Worm (Caenorhabditis elegans) whole organism, L1 larva: ENCODE results near the gene gldi-11.
A peak's percentile ranks its signal among the peaks of the same experiment; 100 is the strongest.
"Not testable (repeated sequence)": the region's sequence is repeated elsewhere in the genome, so short reads cannot be mapped to it uniquely, and the experiment has no call there.

ENCODE experiments used
- alr-1 ChIP-seq: fragments of 200-800 bp; sonication (Bioruptor generic); optimal IDR thresholded peaks from 2 replicates; lab custom pipeline; 2018; ENCODE audit warnings: borderline replicate concordance, mild to moderate bottlenecking, missing genetic modification characterization, missing compliant biosample characterization
- ama-1 ChIP-seq: fragments of 150-350 bp; optimal IDR thresholded peaks from 2 replicates; lab custom pipeline; 2014
- ceh-90 ChIP-seq: sonication (generic microtip); optimal IDR thresholded peaks from 2 replicates; lab custom pipeline; 2016; ENCODE audit warnings: missing genetic modification characterization, missing compliant biosample characterization
- efl-1 ChIP-seq, 4 experiments: fragments of 150-350 bp; optimal IDR thresholded peaks in 3 of 4; peaks in 1 of 4; 1 replicate in 1 of 4; 2 replicates in 3 of 4; lab custom pipeline; 2014; ENCODE audit warnings: missing biosample characterization in 2 of 4, missing genetic modification characterization in 2 of 4, missing genetic modification reagents in 2 of 4
- efl-3 ChIP-seq: fragments of 200-800 bp; sonication (Bioruptor generic); optimal IDR thresholded peaks from 2 replicates; lab custom pipeline; 2018; ENCODE audit warnings: mild to moderate bottlenecking, missing genetic modification characterization, missing compliant biosample characterization
- egl-27 ChIP-seq, 2 experiments: fragments of 150-350 bp in 1 of 2; sonication (generic microtip); optimal IDR thresholded peaks; 3 replicates each; lab custom pipeline; 2017 to 2018; ENCODE audit warnings: missing biosample characterization in 2 of 2, missing genetic modification characterization in 2 of 2, missing genetic modification reagents in 2 of 2
- elt-2 ChIP-seq: sonication (generic microtip); optimal IDR thresholded peaks from 2 replicates; lab custom pipeline; 2016; ENCODE audit warnings: missing genetic modification characterization, mild to moderate bottlenecking, inconsistent platforms, missing compliant biosample characterization, missing genetic modification reagents
- fkh-8 ChIP-seq: sonication (generic microtip); optimal IDR thresholded peaks from 2 replicates; lab custom pipeline; 2016; ENCODE audit warnings: mild to moderate bottlenecking, missing genetic modification characterization, missing compliant biosample characterization
- irx-1 ChIP-seq: sonication (generic microtip); optimal IDR thresholded peaks from 2 replicates; lab custom pipeline; 2016; ENCODE audit warnings: missing genetic modification characterization, missing compliant biosample characterization
- isw-1 ChIP-seq: fragments of 200-800 bp; sonication (Bioruptor generic); IDR thresholded peaks from 2 replicates; pipeline ENCODE4 v1.3.6; 2022; ENCODE audit warnings: missing genetic modification characterization, missing compliant biosample characterization
- lin-13 ChIP-seq: fragments of 150-350 bp; optimal IDR thresholded peaks from 2 replicates; lab custom pipeline; 2014; ENCODE audit warnings: missing biosample characterization, missing genetic modification reagents, missing genetic modification characterization
- lsy-2 ChIP-seq, 2 experiments: fragments of 150-350 bp; optimal IDR thresholded peaks; 2 replicates each; lab custom pipeline; 2014; ENCODE audit warnings: missing biosample characterization in 2 of 2, missing genetic modification characterization in 2 of 2
- mab-9 ChIP-seq: fragments of 200-800 bp; sonication (Bioruptor generic); IDR thresholded peaks from 2 replicates; pipeline ENCODE4 v1.3.6; 2022; ENCODE audit warnings: missing genetic modification reagents, missing genetic modification characterization, missing compliant biosample characterization
- nhr-20 ChIP-seq: sonication (generic microtip); optimal IDR thresholded peaks from 2 replicates; lab custom pipeline; 2016; ENCODE audit warnings: mild to moderate bottlenecking, missing genetic modification characterization, missing compliant biosample characterization
- nhr-47 ChIP-seq: sonication (generic microtip); optimal IDR thresholded peaks from 2 replicates; lab custom pipeline; 2016; ENCODE audit warnings: mild to moderate bottlenecking, missing genetic modification characterization, moderate library complexity, missing compliant biosample characterization
- nhr-71 ChIP-seq: sonication (generic microtip); optimal IDR thresholded peaks from 2 replicates; lab custom pipeline; 2016; ENCODE audit warnings: mild to moderate bottlenecking, missing genetic modification characterization, moderate library complexity, missing compliant biosample characterization
- nhr-85 ChIP-seq: sonication (generic microtip); peaks from one replicate; lab custom pipeline; 2016; ENCODE audit warnings: missing genetic modification characterization, inconsistent platforms, missing compliant biosample characterization
- tbx-2 ChIP-seq: sonication (generic microtip); optimal IDR thresholded peaks from 2 replicates; lab custom pipeline; 2016; ENCODE audit warnings: missing genetic modification characterization, missing compliant biosample characterization
- tlp-1 ChIP-seq: fragments of 150-350 bp; optimal IDR thresholded peaks from 2 replicates; lab custom pipeline; 2014; ENCODE audit warnings: missing biosample characterization, missing genetic modification characterization
- unc-130 ChIP-seq: fragments of 150-350 bp; optimal IDR thresholded peaks from 2 replicates; lab custom pipeline; 2017; ENCODE audit warnings: missing biosample characterization, missing genetic modification characterization, inconsistent platforms
- ztf-11 ChIP-seq, 2 experiments: sonication (generic microtip); optimal IDR thresholded peaks; 2 replicates each; lab custom pipeline; 2016 to 2017; ENCODE audit warnings: missing genetic modification characterization in 2 of 2, missing biosample characterization in 1 of 2, missing compliant biosample characterization in 1 of 2

gldi-11 gene

DNA sequence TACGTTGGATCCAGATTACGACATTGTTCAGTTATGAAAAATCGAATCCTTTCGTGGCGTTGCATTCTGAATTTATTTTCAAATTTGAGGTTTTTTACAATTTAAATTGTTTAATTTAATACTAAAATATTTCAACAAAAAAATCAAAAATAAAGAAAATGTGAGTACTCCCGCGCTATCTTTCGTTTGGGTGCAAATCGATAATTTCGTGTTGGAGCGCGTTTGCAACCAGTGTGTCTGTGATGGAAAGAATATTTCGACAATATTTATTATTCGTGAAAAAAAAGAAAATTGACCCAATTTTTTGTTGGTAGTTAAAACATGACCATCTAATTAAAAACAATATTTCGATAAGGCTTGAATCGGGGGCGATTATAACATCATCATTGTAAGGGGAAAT lies 43.6 kb downstream of the gldi-11 start, which contains the start of gene R05F9.9 (continued):
- TF ChIP-seq lin-13 (GFP tag; lab: Kevin White, UChicago) (no peak), lsy-2 (tag; optimal IDR thresholded peaks at IDR 0.05; lab: Kevin White, UChicago) (peak; percentile 43 to 54), efl-1 (optimal IDR thresholded peaks at IDR 0.05; lab: Kevin White, UChicago) (peak; percentile 39 to 49), efl-1 (GFP tag; optimal IDR thresholded peaks at IDR 0.05 in 1 of 2; lab: Kevin White, UChicago) (peak; percentile 66 to 93), nhr-20 (peak; percentile 1), alr-1 (tag; lab: Kevin White, UChicago) (no peak), nhr-85 (tag; lab: Kevin White, UChicago) (peak; percentile 63), nhr-71 (peak; percentile 52), unc-130 (tag; lab: Kevin White, UChicago) (no peak), elt-2 (tag; lab: Kevin White, UChicago) (peak; percentile 71), tlp-1 (tag; lab: Kevin White, UChicago) (no peak), tbx-2 (tag; lab: Kevin White, UChicago) (peak; percentile 3), irx-1 (no peak), ama-1 (lab: Kevin White, UChicago) (peak; percentile 61), fkh-8 (no peak), nhr-47 (tag; lab: Kevin White, UChicago) (peak; percentile 3), mab-9 (no peak), ztf-11 (tag; optimal IDR thresholded peaks at IDR 0.05; lab: Kevin White, UChicago) (no peak), egl-27 (tag; optimal IDR thresholded peaks at IDR 0.05; lab: Kevin White, UChicago) (no peak), isw-1 (GFP tag; lab: Robert Waterston, UW) (no peak)

DNA sequence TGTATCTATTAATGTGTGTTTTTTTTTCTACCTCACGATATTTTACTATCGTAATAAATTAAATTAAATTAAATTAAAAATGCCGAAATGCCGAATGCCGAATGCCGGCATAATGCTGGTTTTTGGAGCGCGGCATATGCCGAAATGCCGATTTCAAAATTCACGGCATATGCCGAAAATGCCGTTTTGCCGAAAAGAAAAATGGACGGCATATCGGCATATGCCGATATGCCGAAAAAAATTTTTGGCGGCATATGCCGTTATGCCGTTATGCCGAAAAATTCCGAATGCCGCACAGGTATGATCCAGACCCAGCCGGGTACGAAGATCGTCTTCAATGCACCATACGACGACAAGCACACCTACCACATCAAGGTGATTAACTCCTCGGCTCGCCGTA lies 47.1 kb downstream of the gldi-11 start, which contains the start of gene msp-32:
Gene msp-32, plus strand, starts transcription at position 301 of the 400 bp plus-strand sequence.
- TF ChIP-seq ceh-90 (tag; lab: Kevin White, UChicago); efl-3 (GFP tag; lab: Kevin White, UChicago); ama-1 (lab: Kevin White, UChicago): not testable (repeated sequence)
